Worm (Caenorhabditis elegans) whole organism, mixed stage, embryonic: ENCODE results near the gene gei-3.

Source experiments
- elt-3 ChIP-seq: fragments of 150-350 bp; optimal IDR thresholded peaks from 2 replicates; lab custom pipeline; 2014; ENCODE audit warnings: missing biosample characterization, missing genetic modification characterization
- nhr-237 ChIP-seq: fragments of 150-350 bp; optimal IDR thresholded peaks from 2 replicates; lab custom pipeline; 2014; ENCODE audit warnings: missing biosample characterization, missing genetic modification characterization
- snpc-4 ChIP-seq: fragments of 150-350 bp; optimal IDR thresholded peaks from 2 replicates; lab custom pipeline; 2014; ENCODE audit warnings: missing biosample characterization, missing genetic modification characterization

- TF ChIP-seq elt-3 (tag; lab: Kevin White, UChicago): no peak
- TF ChIP-seq nhr-237 (tag; lab: Kevin White, UChicago): no peak
- no peak for TF ChIP-seq snpc-4 (tag; lab: Kevin White, UChicago)
Measured at ce11 chrX:12854680-12855079, 41.2 kb upstream of the gei-3 start.
